Worm (Caenorhabditis elegans): ENCODE results near the gene F59D12.3.

Gene F59D12.3

DNA sequence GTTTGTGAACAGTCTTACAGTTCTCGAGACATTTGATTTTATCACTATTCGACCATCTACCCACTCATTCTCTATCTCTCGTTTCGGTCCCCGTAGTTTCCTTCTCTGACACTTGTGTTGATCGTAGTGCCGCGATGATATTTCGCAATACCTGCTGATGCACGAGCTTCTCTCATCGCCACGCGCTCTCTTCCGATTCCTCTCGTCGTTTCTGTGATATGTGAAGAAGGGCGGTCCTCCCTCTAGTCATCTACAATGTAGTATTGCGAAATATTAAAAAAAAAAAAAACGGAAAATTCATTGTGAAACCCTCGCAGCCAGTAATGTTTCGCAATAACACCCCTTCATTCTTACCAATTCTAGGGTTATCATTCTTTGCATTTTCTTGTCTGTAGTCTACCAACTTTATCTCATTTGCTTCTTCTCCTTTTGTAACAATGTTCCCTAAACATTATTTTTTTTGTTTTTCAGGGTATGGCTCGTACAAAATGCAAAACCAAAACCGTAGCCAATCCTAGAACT, 43.2 kb downstream of the F59D12.3 start, which contains the start of gene nipi-3 (continued):
- TF ChIP-seq elt-1 (tag; optimal IDR thresholded peaks at IDR 0.05) (no peak), unc-55 (GFP tag; optimal IDR thresholded peaks at IDR 0.05) (peak; percentile 97), R02D3.7 (tag; optimal IDR thresholded peaks at IDR 0.05) (no peak), ceh-16 (tag; optimal IDR thresholded peaks at IDR 0.05) (peak; percentile 42), ama-1 (optimal IDR thresholded peaks at IDR 0.05) (peak; percentile 36), snpc-4 (tag; optimal IDR thresholded peaks at IDR 0.05) (peak; percentile 66), sma-3 (GFP tag; optimal IDR thresholded peaks at IDR 0.05) (peak; percentile 95), lin-13 (GFP tag; optimal IDR thresholded peaks at IDR 0.05) (peak; percentile 87), unc-62 (GFP tag; optimal IDR thresholded peaks at IDR 0.05) (peak; percentile 76), lin-11 (tag; optimal IDR thresholded peaks at IDR 0.05) (peak; percentile 88), elt-3 (tag; optimal IDR thresholded peaks at IDR 0.05) (no peak), lin-39 (tag; optimal IDR thresholded peaks at IDR 0.05) (no peak), mdl-1 (tag; optimal IDR thresholded peaks at IDR 0.05) (peak; percentile 97 to 99), F13H6.1 (tag; optimal IDR thresholded peaks at IDR 0.05) (peak; percentile 94), crh-2 (tag; optimal IDR thresholded peaks at IDR 0.05) (peak; percentile 98), nhr-21 (tag; optimal IDR thresholded peaks at IDR 0.05) (peak; percentile 92), nhr-12 (tag; optimal IDR thresholded peaks at IDR 0.05) (peak; percentile 21), ztf-4 (tag; optimal IDR thresholded peaks at IDR 0.05) (peak; percentile 85), fos-1 (tag; optimal IDR thresholded peaks at IDR 0.05) (peak; percentile 96), nhr-129 (tag; optimal IDR thresholded peaks at IDR 0.05) (peak; percentile 97), ztf-11 (tag; optimal IDR thresholded peaks at IDR 0.05) (no peak), C34F6.9 (tag; optimal IDR thresholded peaks at IDR 0.05) (peak; percentile 96), dmd-4 (tag; optimal IDR thresholded peaks at IDR 0.05) (no peak), nhr-23 (tag; optimal IDR thresholded peaks at IDR 0.05) (no peak)

DNA sequence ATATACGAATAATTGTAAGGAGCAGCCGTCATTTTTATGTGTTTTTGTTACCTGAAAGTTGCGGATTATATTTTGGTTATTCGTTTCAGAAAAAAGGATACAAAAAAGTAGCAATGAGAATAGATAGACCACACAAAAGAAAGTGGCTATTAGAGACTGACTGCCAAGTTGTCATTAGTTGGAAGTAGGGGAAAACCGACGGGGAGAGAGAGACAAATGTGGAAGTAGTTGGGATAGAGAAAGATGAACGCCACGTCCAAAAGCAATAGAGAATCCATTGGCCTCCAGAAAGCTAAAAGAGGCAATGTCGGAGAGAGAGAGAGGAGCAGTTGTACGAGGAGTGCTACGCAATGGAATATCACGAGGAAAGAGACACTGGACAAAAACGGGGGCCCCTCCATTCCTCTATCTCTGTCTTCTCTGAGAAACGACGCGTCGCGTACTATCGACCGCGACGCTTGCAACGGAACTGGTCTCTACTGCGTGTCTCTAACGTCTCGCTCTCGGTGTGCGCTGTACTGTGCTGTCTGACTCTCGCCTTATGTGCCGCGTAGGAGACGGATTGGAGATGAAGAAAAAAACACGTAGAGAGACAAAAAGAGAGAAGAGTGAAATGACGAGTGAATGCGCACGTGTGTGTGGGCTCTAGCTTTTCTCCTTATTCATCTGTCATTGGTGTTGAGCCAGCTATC, 44.0 kb downstream of the F59D12.3 start, which contains the start of gene rab-14:
TSS of gene rab-14 (minus strand) at position 51 of the 692 bp plus-strand sequence.
- TF ChIP-seq unc-62 (GFP tag; optimal IDR thresholded peaks at IDR 0.05): no peak
- peak; percentile 29 for TF ChIP-seq snpc-4 (tag; optimal IDR thresholded peaks at IDR 0.05)
- TF ChIP-seq mdl-1 (tag; optimal IDR thresholded peaks at IDR 0.05): peak; percentile 59 to 94
- peak; percentile 84 for TF ChIP-seq zag-1 (tag; optimal IDR thresholded peaks at IDR 0.05)
- TF ChIP-seq ceh-16 (tag; optimal IDR thresholded peaks at IDR 0.05): peak; percentile 21
- TF ChIP-seq nhr-21 (tag; optimal IDR thresholded peaks at IDR 0.05): peak; percentile 70
- no peak for TF ChIP-seq nhr-11 (tag; optimal IDR thresholded peaks at IDR 0.05)
- TF ChIP-seq peb-1 (tag; optimal IDR thresholded peaks at IDR 0.05): no peak
- TF ChIP-seq fos-1 (tag; optimal IDR thresholded peaks at IDR 0.05): peak; percentile 59
- TF ChIP-seq ztf-4 (tag; optimal IDR thresholded peaks at IDR 0.05): peak; percentile 70
- TF ChIP-seq dmd-4 (tag; optimal IDR thresholded peaks at IDR 0.05): no peak
- TF ChIP-seq ztf-1 (GFP tag; conservative IDR thresholded peaks at IDR 0.05): no peak
- peak; percentile 66 for TF ChIP-seq lin-13 (GFP tag; optimal IDR thresholded peaks at IDR 0.05)
- TF ChIP-seq mab-5 (tag; optimal IDR thresholded peaks at IDR 0.05): peak; percentile 41
- peak; percentile 51 for TF ChIP-seq egl-27 (tag; optimal IDR thresholded peaks at IDR 0.05)
- TF ChIP-seq gmeb-1 (tag; optimal IDR thresholded peaks at IDR 0.05): peak; percentile 51
- peak; percentile 81 for TF ChIP-seq sem-4 (tag; optimal IDR thresholded peaks at IDR 0.05)
- peak; percentile 66 for TF ChIP-seq lin-11 (tag; optimal IDR thresholded peaks at IDR 0.05)
- TF ChIP-seq mbf-1 (tag; optimal IDR thresholded peaks at IDR 0.05): no peak
- peak; percentile 76 for TF ChIP-seq crh-2 (tag; optimal IDR thresholded peaks at IDR 0.05)
- no peak for TF ChIP-seq blmp-1 (tag; optimal IDR thresholded peaks at IDR 0.05; ENCODE audit: insufficient read depth)
- TF ChIP-seq nhr-25 (tag; optimal IDR thresholded peaks at IDR 0.05): peak; percentile 52
- peak; percentile 61 for TF ChIP-seq C34F6.9 (tag; optimal IDR thresholded peaks at IDR 0.05)
- no peak for TF ChIP-seq skn-1 (tag; optimal IDR thresholded peaks at IDR 0.05)
- no peak for TF ChIP-seq R02D3.7 (tag; optimal IDR thresholded peaks at IDR 0.05)
- peak; percentile 80 for TF ChIP-seq F13H6.1 (tag; optimal IDR thresholded peaks at IDR 0.05)
- TF ChIP-seq unc-39 (tag; optimal IDR thresholded peaks at IDR 0.05): no peak
- TF ChIP-seq Y55F3AM.14 (GFP tag; optimal IDR thresholded peaks at IDR 0.05): peak; percentile 70
- no peak for TF ChIP-seq ama-1 (optimal IDR thresholded peaks at IDR 0.05)
- no peak for TF ChIP-seq aly-2 (tag; optimal IDR thresholded peaks at IDR 0.05)
- peak; percentile 27 for TF ChIP-seq ceh-82 (tag; optimal IDR thresholded peaks at IDR 0.05)
- TF ChIP-seq unc-55 (GFP tag; optimal IDR thresholded peaks at IDR 0.05): peak; percentile 78
- no peak for TF ChIP-seq elt-1 (tag; optimal IDR thresholded peaks at IDR 0.05)
- peak; percentile 34 for TF ChIP-seq sma-3 (GFP tag; optimal IDR thresholded peaks at IDR 0.05)
- peak; percentile 51 for TF ChIP-seq sma-9 (GFP tag; optimal IDR thresholded peaks at IDR 0.05)
- no peak for TF ChIP-seq sma-9 (tag; optimal IDR thresholded peaks at IDR 0.05)
- peak; percentile 24 to 81 for TF ChIP-seq lsy-2 (tag; optimal IDR thresholded peaks at IDR 0.05)
- no peak for TF ChIP-seq ztf-11 (tag; optimal IDR thresholded peaks at IDR 0.05)
- peak; percentile 89 for TF ChIP-seq nhr-129 (tag; optimal IDR thresholded peaks at IDR 0.05)
- TF ChIP-seq lin-39 (tag; optimal IDR thresholded peaks at IDR 0.05): no peak
